Fruit fly (Drosophila melanogaster) whole organism, embryonic: ENCODE data around the gene CG6356.

Experiments used
- Ada2b ChIP-seq: fragments of 200-800 bp; sonication (Bioruptor generic); IDR thresholded peaks from 2 replicates; pipeline ENCODE4 v1.3.6; 2022; ENCODE audit warnings: missing biosample characterization, missing genetic modification characterization
- CG1024 ChIP-seq: fragments of 200-800 bp; sonication (Bioruptor generic); IDR thresholded peaks from 2 replicates; pipeline ENCODE4 v1.3.6; 2022; ENCODE audit warnings: missing biosample characterization, missing genetic modification characterization
- CG11723 ChIP-seq: fragments of 200-800 bp; sonication (Bioruptor generic); optimal IDR thresholded peaks from 2 replicates; lab custom pipeline; 2017; ENCODE audit warnings: missing biosample characterization, mild to moderate bottlenecking, missing genetic modification characterization
- CG12071 ChIP-seq: fragments of 200-800 bp; sonication (Bioruptor generic); optimal IDR thresholded peaks from 3 replicates; lab custom pipeline; 2018; ENCODE audit warnings: missing biosample characterization, mild to moderate bottlenecking, missing genetic modification characterization
- CG12104 ChIP-seq: fragments of 200-800 bp; sonication (Bioruptor generic); optimal IDR thresholded peaks from 3 replicates; lab custom pipeline; 2016; ENCODE audit warnings: missing biosample characterization, missing genetic modification characterization
- CG12299 ChIP-seq: fragments of 200-800 bp; sonication (Bioruptor generic); optimal IDR thresholded peaks from 2 replicates; lab custom pipeline; 2018; ENCODE audit warnings: missing biosample characterization, mild to moderate bottlenecking, missing genetic modification characterization
- CG13775 ChIP-seq: fragments of 200-800 bp; sonication (Bioruptor generic); optimal IDR thresholded peaks from 3 replicates; lab custom pipeline; 2017; ENCODE audit warnings: missing biosample characterization, mild to moderate bottlenecking, missing genetic modification characterization
- CG14965 ChIP-seq: fragments of 200-800 bp; sonication (Bioruptor generic); optimal IDR thresholded peaks from 2 replicates; lab custom pipeline; 2016; ENCODE audit warnings: missing biosample characterization, missing genetic modification characterization, borderline replicate concordance
- CG15011 ChIP-seq: fragments of 200-800 bp; sonication (Bioruptor generic); optimal IDR thresholded peaks from 3 replicates; lab custom pipeline; 2018; ENCODE audit warnings: missing biosample characterization, mild to moderate bottlenecking, missing genetic modification characterization
- CG17829 ChIP-seq: fragments of 200-800 bp; optimal IDR thresholded peaks from 2 replicates; lab custom pipeline; 2019; ENCODE audit warnings: missing biosample characterization, mild to moderate bottlenecking, missing genetic modification characterization, moderate library complexity
- CG18476 ChIP-seq: fragments of 200-800 bp; sonication (Bioruptor generic); optimal IDR thresholded peaks from 2 replicates; lab custom pipeline; 2016; ENCODE audit warnings: missing biosample characterization, mild to moderate bottlenecking, missing genetic modification characterization
- CG18599 ChIP-seq: fragments of 200-800 bp; sonication (Bioruptor generic); optimal IDR thresholded peaks from 3 replicates; lab custom pipeline; 2017; ENCODE audit warnings: missing biosample characterization, missing genetic modification characterization, mild to moderate bottlenecking, moderate library complexity, missing genetic modification reagents
- CG30403 ChIP-seq: fragments of 200-800 bp; sonication (Bioruptor generic); optimal IDR thresholded peaks from 3 replicates; lab custom pipeline; 2016; ENCODE audit warnings: missing biosample characterization, missing genetic modification characterization
- CG33213 ChIP-seq: fragments of 200-800 bp; sonication (Bioruptor generic); optimal IDR thresholded peaks from 3 replicates; lab custom pipeline; 2016; ENCODE audit warnings: missing biosample characterization, missing genetic modification characterization
- CG4282 ChIP-seq: fragments of 200-800 bp; sonication (Bioruptor generic); optimal IDR thresholded peaks from 2 replicates; lab custom pipeline; 2016; ENCODE audit warnings: missing biosample characterization, missing genetic modification characterization
- CG4360 ChIP-seq: fragments of 200-800 bp; sonication (Bioruptor generic); IDR thresholded peaks from 2 replicates; pipeline ENCODE4 v1.3.6; 2022; ENCODE audit warnings: missing biosample characterization, missing genetic modification characterization
- CG8359 ChIP-seq: fragments of 200-800 bp; sonication (Bioruptor generic); optimal IDR thresholded peaks from 2 replicates; lab custom pipeline; 2017; ENCODE audit warnings: missing biosample characterization, mild to moderate bottlenecking, missing genetic modification characterization, borderline replicate concordance
- CG9609 ChIP-seq: fragments of 200-800 bp; sonication (Bioruptor generic); optimal IDR thresholded peaks from 3 replicates; lab custom pipeline; 2016; ENCODE audit warnings: missing biosample characterization, missing genetic modification characterization
- Drgx ChIP-seq: fragments of 200-800 bp; sonication (Bioruptor generic); IDR thresholded peaks from 2 replicates; pipeline ENCODE4 v1.3.6; 2022; ENCODE audit warnings: missing biosample characterization, missing genetic modification characterization
- ERR ChIP-seq: fragments of 200-800 bp; sonication (Bioruptor generic); optimal IDR thresholded peaks from 2 replicates; lab custom pipeline; 2016; ENCODE audit warnings: missing biosample characterization, missing genetic modification characterization
- Ets65A ChIP-seq: fragments of 200-800 bp; sonication (Bioruptor generic); peaks from one replicate; lab custom pipeline; 2016; ENCODE audit warnings: missing biosample characterization, missing genetic modification characterization
- GATAe ChIP-seq: fragments of 200-800 bp; sonication (Bioruptor generic); conservative IDR thresholded peaks from 2 replicates; pipeline ENCODE4 v1.3.6; 2022; ENCODE audit warnings: missing biosample characterization, missing genetic modification characterization
- Gsc ChIP-seq: fragments of 200-800 bp; sonication (Bioruptor generic); IDR thresholded peaks from 2 replicates; pipeline ENCODE4 v1.3.6; 2022; ENCODE audit warnings: missing biosample characterization, missing genetic modification characterization
- H15 ChIP-seq: fragments of 200-800 bp; sonication (Bioruptor generic); IDR thresholded peaks from 3 replicates; pipeline ENCODE4 v1.3.6; 2022; ENCODE audit warnings: missing biosample characterization, missing genetic modification characterization
- HmgD ChIP-seq: fragments of 200-800 bp; sonication (Bioruptor generic); optimal IDR thresholded peaks from 3 replicates; lab custom pipeline; 2016; ENCODE audit warnings: missing biosample characterization, missing genetic modification characterization
- Lim3 ChIP-seq: fragments of 200-800 bp; sonication (Bioruptor generic); IDR thresholded peaks from 2 replicates; pipeline ENCODE4 v1.3.6; 2022; ENCODE audit warnings: missing biosample characterization, missing genetic modification characterization
- Side ChIP-seq: fragments of 200-800 bp; sonication (Bioruptor generic); optimal IDR thresholded peaks from 2 replicates; lab custom pipeline; 2016; ENCODE audit warnings: missing biosample characterization, missing genetic modification characterization
- ab ChIP-seq: fragments of 200-800 bp; sonication (Bioruptor generic); optimal IDR thresholded peaks from 2 replicates; lab custom pipeline; 2016; ENCODE audit warnings: missing biosample characterization, missing genetic modification characterization
- abd-A ChIP-seq: fragments of 200-800 bp; sonication (Bioruptor generic); optimal IDR thresholded peaks from 3 replicates; lab custom pipeline; 2019; ENCODE audit warnings: missing biosample characterization, mild to moderate bottlenecking, missing genetic modification characterization, moderate library complexity
- ato ChIP-seq: fragments of 200-800 bp; sonication (Bioruptor generic); IDR thresholded peaks from 2 replicates; pipeline ENCODE4 v1.3.6; 2022; ENCODE audit warnings: missing biosample characterization, missing genetic modification characterization; ENCODE audit not compliant: partially characterized antibody
- bowl ChIP-seq: fragments of 200-800 bp; sonication (Bioruptor generic); IDR thresholded peaks from 2 replicates; pipeline ENCODE4 v1.3.6; 2022; ENCODE audit warnings: missing biosample characterization, missing genetic modification characterization
- cad ChIP-seq: fragments of >200 bp; optimal IDR thresholded peaks from 2 replicates; lab custom pipeline; 2017; ENCODE audit warnings: missing biosample characterization, missing genetic modification characterization
- chif ChIP-seq, 2 experiments: fragments of 200-800 bp; sonication (Bioruptor generic); optimal IDR thresholded peaks; 3 replicates each; lab custom pipeline; 2016; ENCODE audit warnings: missing biosample characterization in 2 of 2, missing genetic modification characterization in 2 of 2
- crc ChIP-seq: fragments of 200-800 bp; sonication (Bioruptor generic); optimal IDR thresholded peaks from 2 replicates; lab custom pipeline; 2016; ENCODE audit warnings: missing biosample characterization, missing genetic modification characterization
- danr ChIP-seq: fragments of 200-800 bp; sonication (Bioruptor generic); IDR thresholded peaks from 2 replicates; pipeline ENCODE4 v1.3.6; 2022; ENCODE audit warnings: missing biosample characterization, missing genetic modification characterization
- en ChIP-seq: fragments of 200-800 bp; sonication (Bioruptor generic); optimal IDR thresholded peaks from 2 replicates; lab custom pipeline; 2016; ENCODE audit warnings: missing biosample characterization, missing genetic modification characterization
- fu2 ChIP-seq: fragments of 200-800 bp; sonication (Bioruptor generic); optimal IDR thresholded peaks from 2 replicates; lab custom pipeline; 2016; ENCODE audit warnings: missing biosample characterization, missing genetic modification characterization
- hth ChIP-seq: fragments of >200 bp; optimal IDR thresholded peaks from 2 replicates; lab custom pipeline; 2017; ENCODE audit warnings: inconsistent platforms
- lola ChIP-seq, 3 experiments: fragments of >200 bp in 2 of 3; fragments of 200-800 bp in 1 of 3; sonication (Bioruptor generic) in 1 of 3; optimal IDR thresholded peaks; 2 replicates each; lab custom pipeline; 2017 to 2019; ENCODE audit warnings: missing biosample characterization in 3 of 3, missing genetic modification characterization in 3 of 3, mild to moderate bottlenecking in 1 of 3, moderate library complexity in 1 of 3
- mld ChIP-seq: fragments of 200-800 bp; sonication (Bioruptor generic); IDR thresholded peaks from 3 replicates; pipeline ENCODE4 v1.3.6; 2022; ENCODE audit warnings: missing biosample characterization, missing genetic modification characterization; ENCODE audit not compliant: partially characterized antibody
- nau ChIP-seq: fragments of 200-800 bp; sonication (Bioruptor generic); optimal IDR thresholded peaks from 3 replicates; lab custom pipeline; 2017; ENCODE audit warnings: missing biosample characterization, mild to moderate bottlenecking, missing genetic modification characterization, missing genetic modification reagents
- nerfin-1 ChIP-seq: fragments of 200-800 bp; sonication (Bioruptor generic); optimal IDR thresholded peaks from 3 replicates; lab custom pipeline; 2019; ENCODE audit warnings: missing biosample characterization, mild to moderate bottlenecking, missing genetic modification characterization, moderate library complexity
- org-1 ChIP-seq: fragments of 200-800 bp; sonication (Bioruptor generic); optimal IDR thresholded peaks from 2 replicates; lab custom pipeline; 2017; ENCODE audit warnings: missing biosample characterization, missing genetic modification characterization
- pan ChIP-seq, 4 experiments: fragments of >200 bp in 3 of 4; fragments of 200-800 bp in 1 of 4; sonication (Bioruptor generic) in 1 of 4; optimal IDR thresholded peaks in 3 of 4; IDR thresholded peaks in 1 of 4; 2 replicates each; pipeline versions ENCODE4 v1.3.6 to Lab custom; 2017 to 2022; ENCODE audit warnings: missing biosample characterization in 2 of 4, missing genetic modification characterization in 2 of 4, mixed read lengths in 1 of 4
- row ChIP-seq: fragments of 200-800 bp; sonication (Bioruptor generic); IDR thresholded peaks from 3 replicates; pipeline ENCODE4 v1.3.6; 2022; ENCODE audit warnings: missing biosample characterization, missing genetic modification characterization
- sens ChIP-seq: fragments of 200-800 bp; sonication (Bioruptor generic); peaks from one replicate; lab custom pipeline; 2016; ENCODE audit warnings: missing biosample characterization, missing genetic modification characterization
- toy ChIP-seq: fragments of 200-800 bp; sonication (Bioruptor generic); IDR thresholded peaks from 2 replicates; pipeline ENCODE4 v1.3.6; 2022; ENCODE audit warnings: missing biosample characterization, missing genetic modification characterization
- trh ChIP-seq: fragments of 200-800 bp; sonication (Bioruptor generic); optimal IDR thresholded peaks from 2 replicates; lab custom pipeline; 2016; ENCODE audit warnings: missing biosample characterization, missing genetic modification characterization
- tup ChIP-seq: fragments of 200-800 bp; sonication (Bioruptor generic); optimal IDR thresholded peaks from 2 replicates; lab custom pipeline; 2016; ENCODE audit warnings: missing biosample characterization, mild to moderate bottlenecking, missing genetic modification characterization, moderate library complexity

CG6356 gene

DNA sequence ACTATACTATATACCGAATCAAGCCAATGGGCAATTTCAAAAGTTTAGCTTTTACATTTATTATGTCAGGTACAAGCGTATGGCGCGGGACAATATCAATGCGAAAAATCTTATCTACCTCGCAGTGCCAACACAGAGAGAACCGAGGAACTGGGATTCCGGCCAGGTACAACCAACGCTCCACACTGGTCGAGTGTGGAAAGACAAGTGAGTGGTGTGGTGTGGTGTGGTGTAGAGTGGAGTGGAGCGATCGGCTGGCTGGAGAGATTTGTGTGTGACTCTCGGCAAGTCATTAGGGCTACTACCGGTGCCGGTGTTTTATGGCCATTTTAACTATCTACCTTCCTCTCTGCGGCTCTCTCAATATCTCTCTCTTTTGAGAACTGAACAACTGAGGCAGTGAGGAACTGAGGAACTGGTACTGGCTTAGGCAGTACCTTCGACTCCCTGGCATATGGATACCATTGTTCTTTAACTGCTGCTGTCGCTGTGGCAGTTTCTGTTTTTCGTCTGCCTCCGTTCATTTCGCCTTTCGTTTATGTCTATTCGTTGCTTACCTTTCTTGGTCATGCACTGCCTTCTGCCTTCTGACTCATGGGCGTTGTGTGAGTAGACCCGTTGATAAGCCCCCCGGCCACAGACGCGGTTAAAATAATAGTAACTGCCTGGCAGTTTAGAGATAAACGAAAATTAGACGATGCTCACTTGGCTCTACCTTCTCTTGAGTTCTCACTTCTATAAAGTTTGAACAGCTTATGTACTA is 24.3 kb upstream of the CG6356 start (continued):
- TF ChIP-seq abd-A (tag; lab: Kevin White, UChicago) (no peak), en (GFP tag; lab: Kevin White, UChicago) (peak; percentile 57), hth (no peak), mld (GFP tag; lab: Robert Waterston, UW) (0 out of 3 replicates have a peak, but pooled peaks have one; percentile 39)

dm6 chr3R:24260041-24260379 is 23.7 kb upstream of the CG6356 start:
- peak; percentile 7 for TF ChIP-seq CG30403 (GFP tag; lab: Kevin White, UChicago)
- TF ChIP-seq lola (GFP tag; optimal IDR thresholded peaks at IDR 0.05; lab: Kevin White, UChicago): peak in 1 of 3 experiments; percentile 16
- TF ChIP-seq CG12071 (GFP tag; lab: Kevin White, UChicago): no peak
- no peak for TF ChIP-seq Gsc (GFP tag; lab: Robert Waterston, UW)
- TF ChIP-seq chif (GFP tag; optimal IDR thresholded peaks at IDR 0.05; lab: Kevin White, UChicago): no peak
- TF ChIP-seq crc (GFP tag; lab: Kevin White, UChicago): no peak
- no peak for TF ChIP-seq pan (optimal IDR thresholded peaks at IDR 0.05; lab: Kevin White, UChicago)
- TF ChIP-seq pan (GFP tag; optimal IDR thresholded peaks at IDR 0.05 in 1 of 2, IDR thresholded peaks at IDR 0.05 in 1 of 2): no peak
- peak; percentile 30 for TF ChIP-seq CG14965
- TF ChIP-seq cad: no peak
- TF ChIP-seq org-1: no peak
- TF ChIP-seq nau (GFP tag; lab: Kevin White, UChicago): no peak
- TF ChIP-seq nerfin-1 (tag; lab: Kevin White, UChicago): no peak
- no peak for TF ChIP-seq CG15011 (GFP tag; lab: Kevin White, UChicago)
- TF ChIP-seq CG18476: no peak
- peak; percentile 96 for TF ChIP-seq Ets65A
- TF ChIP-seq toy (GFP tag; lab: Robert Waterston, UW): no peak
- no peak for TF ChIP-seq Ada2b (GFP tag; lab: Robert Waterston, UW)
- no peak for TF ChIP-seq CG13775 (GFP tag; lab: Kevin White, UChicago)
- no peak for TF ChIP-seq ato (GFP tag; lab: Robert Waterston, UW)
- TF ChIP-seq row: no peak
- no peak for TF ChIP-seq H15
- no peak for TF ChIP-seq GATAe (GFP tag; lab: Robert Waterston, UW)
- no peak for TF ChIP-seq CG11723 (GFP tag; lab: Kevin White, UChicago)
- 0 out of 2 replicates have a peak, but pooled peaks have one; percentile 39 for TF ChIP-seq CG4360 (GFP tag; lab: Robert Waterston, UW)
- TF ChIP-seq fu2 (GFP tag; lab: Kevin White, UChicago): no peak
- no peak for TF ChIP-seq HmgD (GFP tag; lab: Kevin White, UChicago)
- TF ChIP-seq trh: no peak
- TF ChIP-seq Side (GFP tag; lab: Kevin White, UChicago): no peak
- TF ChIP-seq danr (GFP tag; lab: Robert Waterston, UW): no peak
- no peak for TF ChIP-seq sens (GFP tag; lab: Kevin White, UChicago)
- no peak for TF ChIP-seq CG12104 (GFP tag; lab: Kevin White, UChicago)
- no peak for TF ChIP-seq tup
- TF ChIP-seq Lim3 (GFP tag; lab: Robert Waterston, UW): no peak
- no peak for TF ChIP-seq CG18599
- no peak for TF ChIP-seq CG33213 (GFP tag; lab: Kevin White, UChicago)
- no peak for TF ChIP-seq bowl (GFP tag; lab: Robert Waterston, UW)
- TF ChIP-seq CG8359 (GFP tag; lab: Kevin White, UChicago): no peak
- no peak for TF ChIP-seq CG4282 (GFP tag; lab: Kevin White, UChicago)
- no peak for TF ChIP-seq CG17829 (tag; lab: Kevin White, UChicago)
- no peak for TF ChIP-seq CG12299
- no peak for TF ChIP-seq CG1024 (GFP tag; lab: Robert Waterston, UW)
- TF ChIP-seq Drgx (GFP tag; lab: Robert Waterston, UW): no peak
- TF ChIP-seq ab (GFP tag; lab: Kevin White, UChicago): no peak
- TF ChIP-seq CG9609 (GFP tag; lab: Kevin White, UChicago): peak; percentile 88
- TF ChIP-seq ERR (GFP tag; lab: Kevin White, UChicago): no peak
